ENCODE assay signal across 2 worm cellular contexts in the genomic region with DNA sequence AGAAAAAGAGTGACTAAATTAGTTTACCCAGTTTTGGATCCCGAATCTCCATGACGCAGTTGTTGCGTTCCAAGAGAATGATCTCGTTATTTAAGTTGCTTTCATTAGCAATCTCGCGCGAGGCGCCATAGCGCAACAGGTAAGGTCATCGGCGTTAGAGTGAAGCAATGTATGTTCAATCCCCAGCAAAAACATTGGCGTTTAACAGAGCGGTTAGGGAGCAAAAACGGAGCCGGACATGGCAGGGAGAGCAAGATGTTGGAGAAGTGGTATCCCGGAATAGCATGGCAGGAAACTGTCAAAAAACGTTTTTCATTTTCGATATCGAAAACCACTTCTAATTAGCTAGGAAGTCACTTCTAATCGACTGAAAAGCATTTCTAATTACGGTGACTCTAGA.
TF ChIP-seq lines count a peak whose summit lies in the region.

No protein-coding gene starts in this region.

TF ChIP-seq in whole organism, L4 larva, 104 proteins besides CTCF, POLR2A, EP300 and RAD21 (continued from another document):
- TF ChIP-seq pqm-1 (tag; optimal IDR thresholded peaks at IDR 0.05; lab: Kevin White, UChicago): no peak
- peak; percentile 87 for TF ChIP-seq dmd-8 (GFP tag; IDR thresholded peaks at IDR 0.05; lab: Robert Waterston, UW)
- 0 out of 2 replicates have a peak, but pooled peaks have one; percentile 49 for TF ChIP-seq vab-7 (GFP tag; IDR thresholded peaks at IDR 0.05; lab: Robert Waterston, UW)
- no peak for TF ChIP-seq saeg-2 (GFP tag; IDR thresholded peaks at IDR 0.05; lab: Robert Waterston, UW)
- TF ChIP-seq unc-62 (GFP tag; optimal IDR thresholded peaks at IDR 0.05 in 1 of 2; lab: Kevin White, UChicago): no peak
- TF ChIP-seq unc-62 (tag; optimal IDR thresholded peaks at IDR 0.05; lab: Kevin White, UChicago): no peak
- TF ChIP-seq mxl-3 (GFP tag; optimal IDR thresholded peaks at IDR 0.05; lab: Kevin White, UChicago): no peak
- no peak for TF ChIP-seq tag-97 (GFP tag; IDR thresholded peaks at IDR 0.05; lab: Robert Waterston, UW)
- TF ChIP-seq lin-29 (GFP tag; IDR thresholded peaks at IDR 0.05; lab: Robert Waterston, UW): no peak
- no peak for TF ChIP-seq spr-3 (GFP tag; optimal IDR thresholded peaks at IDR 0.05; lab: Kevin White, UChicago)
- TF ChIP-seq lir-3 (tag; optimal IDR thresholded peaks at IDR 0.05; lab: Kevin White, UChicago): no peak
- TF ChIP-seq R02D3.7 (tag; optimal IDR thresholded peaks at IDR 0.05; lab: Kevin White, UChicago): no peak
- TF ChIP-seq madf-5 (GFP tag; IDR thresholded peaks at IDR 0.05; lab: Robert Waterston, UW): peak in 1 of 2 experiments; percentile 65; a peak in 1 of 4 replicates
- peak; percentile 89; the same call in 1 of the 2 replicates for TF ChIP-seq egl-43 (GFP tag; IDR thresholded peaks at IDR 0.05; lab: Robert Waterston, UW)
- TF ChIP-seq rbr-2 (tag; optimal IDR thresholded peaks at IDR 0.05; lab: Kevin White, UChicago): no peak
- TF ChIP-seq lim-7 (GFP tag; IDR thresholded peaks at IDR 0.05; lab: Robert Waterston, UW): peak; percentile 77
- no peak for TF ChIP-seq tra-1 (GFP tag; IDR thresholded peaks at IDR 0.05; lab: Robert Waterston, UW)
- TF ChIP-seq mxl-2 (GFP tag; conservative IDR thresholded peaks at IDR 0.05; lab: Robert Waterston, UW): no peak
- no peak for TF ChIP-seq dmd-6 (GFP tag; IDR thresholded peaks at IDR 0.05; lab: Robert Waterston, UW)
- peak; percentile 73 for TF ChIP-seq snpc-1.2 (GFP tag; IDR thresholded peaks at IDR 0.05; lab: Robert Waterston, UW)
- TF ChIP-seq unc-39 (tag; optimal IDR thresholded peaks at IDR 0.05; lab: Kevin White, UChicago): no peak
- no peak for TF ChIP-seq ztf-11 (tag; optimal IDR thresholded peaks at IDR 0.05; lab: Kevin White, UChicago)
- TF ChIP-seq F10B5.3 (tag; optimal IDR thresholded peaks at IDR 0.05; lab: Kevin White, UChicago): no peak
- no peak for TF ChIP-seq sdz-12 (GFP tag; optimal IDR thresholded peaks at IDR 0.05; lab: Kevin White, UChicago)
- TF ChIP-seq php-3 (GFP tag; IDR thresholded peaks at IDR 0.05; lab: Robert Waterston, UW): 0 out of 2 replicates have a peak, but pooled peaks have one; percentile 41
- TF ChIP-seq mdl-1 (tag; optimal IDR thresholded peaks at IDR 0.05; lab: Kevin White, UChicago): no peak
- TF ChIP-seq nhr-41 (GFP tag; IDR thresholded peaks at IDR 0.05; lab: Robert Waterston, UW): no peak
- TF ChIP-seq lsy-2 (tag; optimal IDR thresholded peaks at IDR 0.05; lab: Kevin White, UChicago): no peak
- peak; percentile 82; the same call in 1 of the 2 replicates for TF ChIP-seq Y105C5A.15 (GFP tag; IDR thresholded peaks at IDR 0.05; lab: Robert Waterston, UW)
- peak; percentile 75; the same call in 1 of the 2 replicates for TF ChIP-seq arid-1 (GFP tag; conservative IDR thresholded peaks at IDR 0.05; lab: Robert Waterston, UW)
- TF ChIP-seq lin-38 (GFP tag; IDR thresholded peaks at IDR 0.05; lab: Robert Waterston, UW): no peak
- TF ChIP-seq mes-2 (tag; optimal IDR thresholded peaks at IDR 0.05; lab: Kevin White, UChicago; ENCODE audit: poor library complexity, severe bottlenecking): peak; percentile 45
- TF ChIP-seq aly-2 (tag; optimal IDR thresholded peaks at IDR 0.05; lab: Kevin White, UChicago): no peak
- peak; percentile 57; the same call in 1 of the 2 replicates for TF ChIP-seq Y75B8A.6 (GFP tag; IDR thresholded peaks at IDR 0.05; lab: Robert Waterston, UW)
- no peak for TF ChIP-seq lin-15B (tag; optimal IDR thresholded peaks at IDR 0.05; lab: Kevin White, UChicago)

TF ChIP-seq in whole organism, young adult, 124 proteins besides CTCF, POLR2A, EP300 and RAD21 (continued from another document):
- TF ChIP-seq egl-18 (GFP tag; IDR thresholded peaks at IDR 0.05; lab: Robert Waterston, UW) (0 out of 2 replicates have a peak, but pooled peaks have one; percentile 59), ekl-4 (GFP tag; IDR thresholded peaks at IDR 0.05; lab: Robert Waterston, UW) (peak; percentile 31; the same call in 1 of the 2 replicates), rpc-1 (optimal IDR thresholded peaks at IDR 0.05; lab: Kevin White, UChicago) (peak; percentile 60), rpc-1 (tag; optimal IDR thresholded peaks at IDR 0.05; lab: Kevin White, UChicago) (peak; percentile 78), him-1 (tag; optimal IDR thresholded peaks at IDR 0.05; lab: Kevin White, UChicago) (peak; percentile 57), die-1 (tag; optimal IDR thresholded peaks at IDR 0.05; lab: Kevin White, UChicago) (peak; percentile 48)
TF ChIP-seq in whole organism, young adult: peak in this region for 37.
